Fruit fly (Drosophila melanogaster): Measurements from ENCODE around the gene CG13694.

DNA sequence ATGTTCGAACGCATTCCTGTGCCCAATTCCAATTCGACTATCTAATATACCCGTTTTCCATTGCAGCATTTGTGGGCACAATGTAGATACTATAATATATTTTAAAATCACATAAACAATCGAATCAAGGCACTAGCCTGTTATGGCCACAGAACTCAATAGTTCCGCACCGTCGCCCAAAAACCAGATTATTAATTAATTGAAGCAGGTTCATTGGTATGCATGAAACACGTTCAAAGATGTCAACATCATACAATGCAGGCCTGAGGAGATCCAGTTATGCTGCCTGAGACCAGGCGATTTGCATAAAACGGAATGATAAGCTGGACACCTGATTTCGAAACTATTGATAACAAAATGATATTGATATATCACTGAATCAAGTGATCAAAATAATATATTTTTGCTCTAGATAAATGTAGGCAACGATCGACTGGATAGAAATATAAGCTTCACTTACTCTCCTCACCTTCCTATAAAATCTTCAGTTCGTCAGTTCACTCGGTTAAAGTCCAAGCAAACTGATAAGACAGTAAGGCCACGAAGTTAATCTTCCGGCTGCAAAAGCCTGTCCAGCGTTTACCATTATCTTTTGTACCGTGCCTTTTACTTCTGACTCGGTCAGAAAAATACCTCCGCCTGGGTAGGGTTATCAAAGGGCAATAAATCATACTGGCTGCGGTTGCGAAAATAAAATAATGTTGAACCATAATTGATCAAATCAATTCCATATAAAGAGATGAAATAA is 19.3 kb upstream of the CG13694 start:
- TF ChIP-seq pan (optimal IDR thresholded peaks at IDR 0.05) (no peak), psq (optimal IDR thresholded peaks at IDR 0.05) (no peak), CG8478 (optimal IDR thresholded peaks at IDR 0.05) (no peak), Dll (optimal IDR thresholded peaks at IDR 0.05) (no peak)

Data from whole organism.